Worm (Caenorhabditis elegans) whole organism, mixed stage, embryonic: ENCODE results near the gene pals-39.

Source experiments
- mab-5 ChIP-seq: fragments of 150-350 bp; optimal IDR thresholded peaks from 2 replicates; lab custom pipeline; 2014; ENCODE audit warnings: missing biosample characterization, missing genetic modification characterization
- nhr-12 ChIP-seq: fragments of 150-350 bp; optimal IDR thresholded peaks from 2 replicates; lab custom pipeline; 2014; ENCODE audit warnings: missing biosample characterization, missing genetic modification characterization

- TF ChIP-seq nhr-12 (no peak), mab-5 (tag; lab: Kevin White, UChicago) (no peak)
These were observed 46.1 kb downstream of the pals-39 start, which contains the start of gene K01D12.5 for ce11 chrV:12397545-12397944.
